Worm (Caenorhabditis elegans): ENCODE measurements around the gene nhr-59.

nhr-59 gene

ce11 chrV:2233177-2233576 is 44.9 kb downstream of the nhr-59 start, which contains the start of gene nhr-96:
nhr-96 (plus strand) TSS chrV:2233477.
- no peak for TF ChIP-seq saeg-2 (GFP tag; IDR thresholded peaks at IDR 0.05)
- no peak for TF ChIP-seq D1046.2 (GFP tag; IDR thresholded peaks at IDR 0.05)
- no peak for TF ChIP-seq madf-9 (GFP tag; conservative IDR thresholded peaks at IDR 0.05)
- TF ChIP-seq unc-62 (GFP tag; optimal IDR thresholded peaks at IDR 0.05 in 1 of 2), result no peak
- no peak for TF ChIP-seq unc-62 (tag; optimal IDR thresholded peaks at IDR 0.05)
- TF ChIP-seq hmg-1.1 (GFP tag; IDR thresholded peaks at IDR 0.05), result no peak
- no peak for TF ChIP-seq daf-19 (GFP tag; conservative IDR thresholded peaks at IDR 0.05)
- TF ChIP-seq Y48G9A.11 (GFP tag; IDR thresholded peaks at IDR 0.05), result no peak
- no peak for TF ChIP-seq ZK546.5 (tag; optimal IDR thresholded peaks at IDR 0.05)

ce11 chrV:2230912-2231311 is 47.2 kb downstream of the nhr-59 start, which contains the start of gene nhr-134:
nhr-134 (plus strand) TSS chrV:2231223.
- TF ChIP-seq nhr-28 (tag; optimal IDR thresholded peaks at IDR 0.05), result peak; percentile 30
- TF ChIP-seq lsy-2 (tag; optimal IDR thresholded peaks at IDR 0.05), result peak in 1 of 2 experiments; percentile 3
- TF ChIP-seq mes-2 (tag; optimal IDR thresholded peaks at IDR 0.05; ENCODE audit: poor library complexity, severe bottlenecking), result peak; percentile 6
- TF ChIP-seq dve-1 (tag; optimal IDR thresholded peaks at IDR 0.05; ENCODE audit: insufficient read depth), result peak; percentile 44
- TF ChIP-seq daf-16 (GFP tag; optimal IDR thresholded peaks at IDR 0.05), result no peak
- TF ChIP-seq daf-16 (tag; optimal IDR thresholded peaks at IDR 0.05), result peak; percentile 44
- no peak for TF ChIP-seq duxl-1 (tag; optimal IDR thresholded peaks at IDR 0.05; ENCODE audit: poor library complexity)
- peak in 1 of 2 experiments; percentile 55 for TF ChIP-seq unc-62 (GFP tag; optimal IDR thresholded peaks at IDR 0.05 in 1 of 2)
- no peak for TF ChIP-seq unc-62 (tag; optimal IDR thresholded peaks at IDR 0.05)
- TF ChIP-seq hlh-30 (tag; optimal IDR thresholded peaks at IDR 0.05; ENCODE audit: insufficient read depth), result peak; percentile 87
- peak; percentile 15 for TF ChIP-seq hlh-11 (tag; optimal IDR thresholded peaks at IDR 0.05)
- TF ChIP-seq saeg-2 (GFP tag; IDR thresholded peaks at IDR 0.05), result no peak

- no peak for TF ChIP-seq lin-1 (GFP tag; IDR thresholded peaks at IDR 0.05)
- no peak for TF ChIP-seq rbr-2 (tag; optimal IDR thresholded peaks at IDR 0.05)
- no peak for TF ChIP-seq ztf-7 (tag; optimal IDR thresholded peaks at IDR 0.05)
- TF ChIP-seq nhr-77 (tag; optimal IDR thresholded peaks at IDR 0.05), result no peak
- no peak for TF ChIP-seq mxl-3 (GFP tag; optimal IDR thresholded peaks at IDR 0.05)
- TF ChIP-seq vab-7 (GFP tag; IDR thresholded peaks at IDR 0.05), result no peak
- TF ChIP-seq aly-2 (tag; optimal IDR thresholded peaks at IDR 0.05), result no peak
- TF ChIP-seq T20F7.1 (GFP tag; optimal IDR thresholded peaks at IDR 0.05), result no peak
These were observed 49.3 kb downstream of the nhr-59 start, which contains the start of gene nhr-126 for ce11 chrV:2228781-2229180. nhr-126 (plus strand) TSS chrV:2229081.

ce11 chrV:2226903-2227302 is 51.2 kb downstream of the nhr-59 start, which contains the start of gene nhr-18:
nhr-18 (plus strand) TSS chrV:2227203.
- no peak for TF ChIP-seq nhr-28 (tag; optimal IDR thresholded peaks at IDR 0.05)
- TF ChIP-seq Y75B8A.6 (GFP tag; IDR thresholded peaks at IDR 0.05), result no peak
- no peak for TF ChIP-seq nhr-76 (tag; optimal IDR thresholded peaks at IDR 0.05)
- no peak for TF ChIP-seq F49E8.2 (tag; optimal IDR thresholded peaks at IDR 0.05; ENCODE audit: borderline replicate concordance)
- no peak for TF ChIP-seq tra-1 (GFP tag; IDR thresholded peaks at IDR 0.05)
- TF ChIP-seq nhr-6 (tag; optimal IDR thresholded peaks at IDR 0.05), result no peak
- no peak for TF ChIP-seq ceh-82 (tag; optimal IDR thresholded peaks at IDR 0.05)
- no peak for TF ChIP-seq Y105C5A.15 (GFP tag; IDR thresholded peaks at IDR 0.05)
- TF ChIP-seq nhr-111 (GFP tag; optimal IDR thresholded peaks at IDR 0.05), result no peak
- TF ChIP-seq lin-13 (GFP tag; optimal IDR thresholded peaks at IDR 0.05), result no peak
- TF ChIP-seq lin-39 (tag; optimal IDR thresholded peaks at IDR 0.05), result no peak
- no peak for TF ChIP-seq mxl-2 (GFP tag; conservative IDR thresholded peaks at IDR 0.05)
- no peak for TF ChIP-seq attf-4 (tag; optimal IDR thresholded peaks at IDR 0.05)
- no peak for TF ChIP-seq Y48G9A.11 (GFP tag; IDR thresholded peaks at IDR 0.05)
- TF ChIP-seq madf-9 (GFP tag; conservative IDR thresholded peaks at IDR 0.05), result no peak
- TF ChIP-seq ZK337.2 (GFP tag; IDR thresholded peaks at IDR 0.05), result no peak
- no peak for TF ChIP-seq dpl-1 (GFP tag; optimal IDR thresholded peaks at IDR 0.05)
- no peak for TF ChIP-seq hlh-11 (tag; optimal IDR thresholded peaks at IDR 0.05)
